Fruit fly (Drosophila melanogaster) whole organism, embryonic: ENCODE measurements around the gene GstD7.
A peak's percentile ranks its signal among the peaks of the same experiment; 100 is the strongest.

Experiments
- CG1647 ChIP-seq: fragments of 200-800 bp; sonication (Bioruptor generic); optimal IDR thresholded peaks from 3 replicates; lab custom pipeline; 2016; ENCODE audit warnings: missing biosample characterization, missing genetic modification characterization
- Scr ChIP-seq: fragments of 200-800 bp; sonication (Bioruptor generic); IDR thresholded peaks from 2 replicates; pipeline ENCODE4 v1.3.6; 2022; ENCODE audit warnings: missing biosample characterization, missing genetic modification characterization; ENCODE audit not compliant: partially characterized antibody

The GstD7 gene

dm6 chr3R:12426310-12426653 is 48.0 kb downstream of the GstD7 start, which contains the start of gene NANS (continued):
- TF ChIP-seq Scr (GFP tag; lab: Robert Waterston, UW) (peak; percentile 47; the same call in 1 of the 2 replicates), CG1647 (no peak)
